Fruit fly (Drosophila melanogaster): ENCODE measurements around the gene CG3961.

Gene CG3961

DNA sequence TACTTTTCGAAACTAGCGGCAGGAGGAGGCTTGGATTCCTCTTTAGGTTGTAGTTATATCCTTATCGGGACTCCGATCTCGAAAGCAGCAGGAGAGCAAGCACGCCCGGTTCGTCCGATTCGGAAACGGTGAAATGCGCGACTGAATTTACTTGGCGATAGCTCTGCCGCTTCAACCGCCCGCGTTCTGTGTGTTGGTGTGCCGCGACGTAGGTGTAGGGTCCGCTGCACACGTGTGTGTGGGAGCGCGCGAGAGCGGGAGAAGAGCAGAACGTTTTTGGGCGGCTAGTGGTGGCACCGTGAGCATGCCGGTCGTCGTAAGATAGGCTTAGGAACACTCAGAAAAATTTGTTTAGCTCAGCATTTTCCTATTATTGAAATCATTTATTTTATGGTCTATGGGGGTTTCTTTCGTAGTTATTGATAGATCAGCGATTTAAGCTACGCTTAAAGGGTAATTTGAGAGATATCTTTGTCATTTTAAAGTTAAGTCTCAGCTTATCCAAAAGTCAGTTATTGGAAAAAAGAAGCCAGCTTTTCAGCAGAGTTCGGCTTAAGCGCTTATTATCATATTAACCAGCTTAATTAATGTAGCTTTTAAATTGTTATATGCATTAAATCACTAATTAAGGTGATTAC, 49.8 kb downstream of the CG3961 start:
- TF ChIP-seq usp (GFP tag; optimal IDR thresholded peaks at IDR 0.05) (no peak), psq (optimal IDR thresholded peaks at IDR 0.05) (no peak), CG8478 (optimal IDR thresholded peaks at IDR 0.05) (no peak), Dll (optimal IDR thresholded peaks at IDR 0.05) (no peak), pan (optimal IDR thresholded peaks at IDR 0.05) (no peak), EcR (GFP tag; optimal IDR thresholded peaks at IDR 0.05) (no peak)

DNA sequence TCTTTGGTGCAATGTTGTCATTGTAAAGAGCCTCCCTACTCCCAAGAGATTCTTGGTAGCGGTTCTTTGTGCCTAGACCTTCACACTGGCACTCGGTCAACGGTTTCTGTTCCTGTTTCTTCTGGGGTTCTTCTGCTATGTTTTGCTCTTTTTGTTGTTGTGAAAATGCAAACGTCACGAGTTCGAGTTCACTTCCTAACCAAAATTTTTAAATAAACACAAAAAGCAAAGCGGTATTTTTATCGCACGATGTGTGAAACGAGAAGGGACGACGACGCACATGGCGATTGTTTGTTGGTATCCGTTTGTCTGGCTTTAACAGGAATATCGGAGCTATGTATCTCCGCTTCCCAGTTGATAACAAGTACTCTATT, 50.3 kb downstream of the CG3961 start:
- no peak for TF ChIP-seq CG8478 (optimal IDR thresholded peaks at IDR 0.05)
- TF ChIP-seq pan (optimal IDR thresholded peaks at IDR 0.05): no peak
- no peak for TF ChIP-seq usp (GFP tag; optimal IDR thresholded peaks at IDR 0.05)
- TF ChIP-seq EcR (GFP tag; optimal IDR thresholded peaks at IDR 0.05): no peak
- no peak for TF ChIP-seq Dll (optimal IDR thresholded peaks at IDR 0.05)
- no peak for TF ChIP-seq psq (optimal IDR thresholded peaks at IDR 0.05)

DNA sequence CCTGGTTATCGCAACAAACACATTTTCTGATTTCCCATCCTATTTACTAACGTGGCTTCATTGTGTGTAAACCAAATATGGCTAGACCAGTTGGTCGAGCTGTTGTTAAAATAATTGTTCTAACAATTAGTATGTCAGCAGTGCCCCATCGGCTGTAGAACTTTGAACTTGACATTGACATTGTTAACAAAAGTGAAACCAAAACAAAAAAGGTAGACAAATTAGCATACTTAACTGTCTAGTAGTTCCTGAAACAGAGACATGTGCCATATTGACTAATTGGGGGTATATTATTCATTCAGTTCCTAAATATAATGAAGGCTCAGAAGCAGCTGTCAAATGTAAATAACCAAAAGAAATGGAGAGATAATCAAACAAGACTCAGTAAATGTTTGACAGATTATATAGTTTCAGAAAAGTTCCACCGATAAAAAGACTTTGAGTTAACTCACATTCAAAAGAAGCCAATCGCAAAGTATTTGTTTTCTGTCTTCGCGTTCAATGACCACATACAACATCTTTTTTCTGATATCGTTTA, 52.5 kb downstream of the CG3961 start:
- TF ChIP-seq EcR (GFP tag; optimal IDR thresholded peaks at IDR 0.05) (no peak), psq (optimal IDR thresholded peaks at IDR 0.05) (no peak), pan (optimal IDR thresholded peaks at IDR 0.05) (no peak), Dll (optimal IDR thresholded peaks at IDR 0.05) (no peak), CG8478 (optimal IDR thresholded peaks at IDR 0.05) (no peak), usp (GFP tag; optimal IDR thresholded peaks at IDR 0.05) (no peak)

DNA sequence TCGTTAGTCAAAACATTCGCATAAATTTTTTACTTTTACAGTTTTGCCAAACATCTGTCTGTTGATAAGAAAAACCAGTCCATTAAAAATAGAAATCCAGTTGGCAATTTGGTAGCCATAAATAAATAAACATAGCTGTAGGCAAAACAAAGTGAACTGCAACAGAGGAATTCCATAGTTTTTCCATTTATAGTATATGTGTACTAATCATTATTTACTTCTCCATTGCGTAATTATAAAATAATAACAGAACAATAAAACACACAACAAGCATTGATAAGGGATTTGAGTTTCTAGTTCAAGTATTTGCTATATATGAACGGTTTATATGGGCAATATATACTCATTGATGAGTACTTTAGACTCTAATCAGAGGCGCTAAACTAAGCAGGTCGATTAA, 53.6 kb downstream of the CG3961 start:
- TF ChIP-seq CG8478 (optimal IDR thresholded peaks at IDR 0.05) (no peak), pan (optimal IDR thresholded peaks at IDR 0.05) (no peak), Dll (optimal IDR thresholded peaks at IDR 0.05) (no peak), EcR (GFP tag; optimal IDR thresholded peaks at IDR 0.05) (no peak), usp (GFP tag; optimal IDR thresholded peaks at IDR 0.05) (no peak), psq (optimal IDR thresholded peaks at IDR 0.05) (no peak)

DNA sequence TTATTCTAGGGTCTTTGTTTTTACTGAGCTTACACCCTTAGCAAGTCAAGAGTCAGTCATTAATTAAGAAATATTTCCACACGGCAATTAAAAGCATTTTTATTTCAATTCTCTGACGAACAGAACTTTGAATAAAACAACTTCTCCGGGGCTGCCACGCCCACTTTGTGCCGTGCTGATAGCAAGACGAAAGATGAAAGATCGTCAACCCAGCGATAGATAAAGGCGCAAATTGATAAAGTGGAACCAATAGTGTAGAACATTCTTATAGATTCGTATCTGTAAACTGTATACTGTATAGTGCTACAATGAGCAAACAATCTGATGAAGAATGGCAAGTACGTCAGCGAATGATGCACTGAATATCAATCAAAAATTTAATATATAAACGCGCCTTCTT, 55.4 kb downstream of the CG3961 start:
- TF ChIP-seq EcR (GFP tag; optimal IDR thresholded peaks at IDR 0.05) (no peak), psq (optimal IDR thresholded peaks at IDR 0.05) (no peak), usp (GFP tag; optimal IDR thresholded peaks at IDR 0.05) (no peak), CG8478 (optimal IDR thresholded peaks at IDR 0.05) (no peak), pan (optimal IDR thresholded peaks at IDR 0.05) (no peak), Dll (optimal IDR thresholded peaks at IDR 0.05) (no peak)

DNA sequence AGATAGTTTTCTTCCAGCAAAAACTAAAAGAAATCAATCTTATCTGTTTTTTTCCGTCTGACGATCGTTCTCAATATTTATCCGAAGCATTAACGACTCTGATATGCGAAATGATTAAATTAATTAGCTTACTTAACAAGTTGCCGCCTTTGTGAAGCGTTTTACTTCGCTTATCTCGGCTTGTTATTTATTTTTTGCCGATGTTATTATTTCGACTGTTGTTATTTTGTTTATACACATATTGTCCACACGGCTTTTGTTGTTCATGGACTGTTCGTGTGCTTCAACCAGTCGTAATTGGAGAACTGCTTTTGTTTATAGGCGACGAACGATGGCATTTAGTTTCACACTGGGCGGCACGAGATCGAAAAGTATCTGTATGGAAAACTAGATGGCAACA, 57.0 kb downstream of the CG3961 start:
- TF ChIP-seq CG8478 (optimal IDR thresholded peaks at IDR 0.05): no peak
- no peak for TF ChIP-seq EcR (GFP tag; optimal IDR thresholded peaks at IDR 0.05)
- no peak for TF ChIP-seq pan (optimal IDR thresholded peaks at IDR 0.05)
- TF ChIP-seq Dll (optimal IDR thresholded peaks at IDR 0.05): no peak
- TF ChIP-seq usp (GFP tag; optimal IDR thresholded peaks at IDR 0.05): no peak
- no peak for TF ChIP-seq psq (optimal IDR thresholded peaks at IDR 0.05)

DNA sequence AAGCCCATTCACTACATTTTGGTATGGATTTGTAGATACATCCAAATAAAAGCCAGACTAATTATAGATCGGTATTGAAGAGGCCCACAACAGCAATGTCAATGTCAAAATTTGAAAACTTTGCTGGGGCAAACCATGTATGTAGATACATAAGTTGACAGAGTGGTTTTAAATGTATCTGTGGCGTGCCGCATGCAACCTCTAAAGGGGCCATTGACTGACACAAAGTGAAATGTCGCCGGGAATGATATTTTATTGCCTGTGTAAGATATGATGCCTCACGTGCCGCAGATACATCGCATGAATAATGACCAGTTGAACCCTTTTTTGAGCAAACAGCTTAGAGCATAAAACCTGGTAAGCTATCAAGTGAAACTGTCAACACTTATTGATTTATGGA, 57.6 kb downstream of the CG3961 start:
- TF ChIP-seq EcR (GFP tag; optimal IDR thresholded peaks at IDR 0.05) (peak in 1 of 2 experiments; percentile 22), Dll (optimal IDR thresholded peaks at IDR 0.05) (no peak)

DNA sequence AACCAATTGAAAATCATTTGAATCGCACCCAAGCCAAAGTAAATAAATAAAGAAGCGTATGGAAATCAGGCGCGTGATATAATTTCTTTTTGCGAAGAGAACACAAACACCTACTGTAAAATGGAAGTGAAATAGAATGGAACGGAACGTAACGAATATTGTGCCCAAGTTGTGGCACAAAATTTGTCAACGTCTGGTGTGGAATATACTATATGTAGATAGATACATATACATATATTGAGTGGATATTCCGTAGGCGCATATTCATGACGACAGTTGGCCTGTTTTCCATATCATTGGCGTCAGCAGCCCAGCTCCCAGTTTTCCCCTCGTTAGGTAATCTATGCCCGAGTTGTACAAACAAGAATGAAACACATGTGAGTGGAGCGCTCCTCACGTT, 58.1 kb downstream of the CG3961 start:
- TF ChIP-seq pan (optimal IDR thresholded peaks at IDR 0.05) (no peak), psq (optimal IDR thresholded peaks at IDR 0.05) (no peak), EcR (GFP tag; optimal IDR thresholded peaks at IDR 0.05) (no peak), CG8478 (optimal IDR thresholded peaks at IDR 0.05) (no peak), Dll (optimal IDR thresholded peaks at IDR 0.05) (no peak), usp (GFP tag; optimal IDR thresholded peaks at IDR 0.05) (no peak)

DNA sequence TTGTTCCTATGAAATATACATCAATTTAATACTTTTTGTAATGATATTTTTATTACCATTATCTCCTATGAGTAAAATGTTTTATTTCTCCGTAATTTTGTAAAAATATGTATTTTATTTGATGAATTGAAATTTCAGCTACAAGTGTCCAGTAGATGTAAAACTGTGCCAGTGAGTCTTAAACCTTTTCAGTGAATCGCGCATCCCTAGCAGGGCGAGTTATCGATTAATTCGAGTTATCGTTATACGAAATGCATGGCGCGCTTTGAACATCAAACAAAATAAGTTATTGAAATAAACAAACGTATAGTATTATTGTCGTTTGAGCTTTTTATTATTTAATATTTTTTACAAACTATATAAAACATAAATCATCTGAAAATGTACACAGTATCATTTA, 62.0 kb downstream of the CG3961 start:
- TF ChIP-seq psq (optimal IDR thresholded peaks at IDR 0.05) (no peak), Dll (optimal IDR thresholded peaks at IDR 0.05) (no peak)
